Worm (Caenorhabditis elegans) whole organism, early embryonic: ENCODE measurements around the gene aak-2.

Source experiments
- B0310.2 ChIP-seq: sonication (generic microtip); optimal IDR thresholded peaks from 2 replicates; lab custom pipeline; 2016; ENCODE audit warnings: mild to moderate bottlenecking, missing genetic modification characterization, missing compliant biosample characterization
- F13C5.2 ChIP-seq: sonication (generic microtip); optimal IDR thresholded peaks from 2 replicates; lab custom pipeline; 2017; ENCODE audit warnings: mild to moderate bottlenecking, missing genetic modification characterization, inconsistent platforms, missing compliant biosample characterization
- aly-1 ChIP-seq: sonication (generic microtip); optimal IDR thresholded peaks from 2 replicates; lab custom pipeline; 2016; ENCODE audit warnings: missing genetic modification characterization, missing compliant biosample characterization
- ama-1 ChIP-seq: fragments of 150-350 bp; optimal IDR thresholded peaks from 2 replicates; lab custom pipeline; 2014
- ceh-13 ChIP-seq: fragments of 200-800 bp; sonication (Bioruptor generic); optimal IDR thresholded peaks from 2 replicates; lab custom pipeline; 2018; ENCODE audit warnings: mild to moderate bottlenecking, missing genetic modification characterization, missing compliant biosample characterization
- ceh-36 ChIP-seq: sonication (generic microtip); optimal IDR thresholded peaks from 2 replicates; lab custom pipeline; 2016; ENCODE audit warnings: missing genetic modification characterization, inconsistent platforms, missing compliant biosample characterization
- ets-7 ChIP-seq: sonication (generic microtip); optimal IDR thresholded peaks from 2 replicates; lab custom pipeline; 2016; ENCODE audit warnings: missing genotype, missing genetic modification characterization, missing compliant biosample characterization
- flt-1 ChIP-seq: fragments of 200-800 bp; sonication (Bioruptor generic); IDR thresholded peaks from 2 replicates; pipeline ENCODE4 v1.3.6; 2022; ENCODE audit warnings: missing genetic modification characterization, missing compliant biosample characterization
- hmbx-1 ChIP-seq: sonication (generic microtip); optimal IDR thresholded peaks from 2 replicates; lab custom pipeline; 2016; ENCODE audit warnings: mild to moderate bottlenecking, missing genetic modification characterization, missing compliant biosample characterization
- hmg-4 ChIP-seq: fragments of 200-800 bp; sonication (Bioruptor generic); optimal IDR thresholded peaks from 2 replicates; lab custom pipeline; 2018; ENCODE audit warnings: mild to moderate bottlenecking, missing genetic modification characterization, missing compliant biosample characterization
- hnd-1 ChIP-seq: sonication (generic microtip); optimal IDR thresholded peaks from 2 replicates; lab custom pipeline; 2016; ENCODE audit warnings: missing genetic modification characterization, missing compliant biosample characterization
- pes-1 ChIP-seq: fragments of 200-800 bp; sonication (Bioruptor generic); IDR thresholded peaks from 2 replicates; pipeline ENCODE4 v1.3.6; 2022; ENCODE audit warnings: missing genetic modification reagents, missing genetic modification characterization, missing compliant biosample characterization
- scrt-1 ChIP-seq: fragments of 200-800 bp; sonication (Bioruptor generic); IDR thresholded peaks from 2 replicates; pipeline ENCODE4 v1.3.6; 2022; ENCODE audit warnings: missing genetic modification characterization, missing compliant biosample characterization
- sea-1 ChIP-seq: fragments of 200-800 bp; sonication (Bioruptor generic); conservative IDR thresholded peaks from 2 replicates; pipeline ENCODE4 v1.3.6; 2022; ENCODE audit warnings: missing genetic modification characterization, missing compliant biosample characterization
- tbx-11 ChIP-seq: fragments of 200-800 bp; sonication (Bioruptor generic); IDR thresholded peaks from 2 replicates; pipeline ENCODE4 v1.3.6; 2022; ENCODE audit warnings: missing genetic modification characterization, missing compliant biosample characterization
- tbx-37 ChIP-seq: fragments of 200-800 bp; sonication (Bioruptor generic); conservative IDR thresholded peaks from 2 replicates; pipeline ENCODE4 v1.3.6; 2022; ENCODE audit warnings: missing genetic modification reagents, missing genetic modification characterization, missing compliant biosample characterization
- tra-4 ChIP-seq: sonication (generic microtip); optimal IDR thresholded peaks from 2 replicates; lab custom pipeline; 2017; ENCODE audit warnings: missing genetic modification characterization, missing compliant biosample characterization

The aak-2 gene

ce11 chrX:16798621-16799020, 2.7 kb downstream of the aak-2 start:
- TF ChIP-seq hmg-4 (GFP tag; lab: Kevin White, UChicago): no peak
- TF ChIP-seq tbx-37: no peak
- TF ChIP-seq scrt-1 (GFP tag; lab: Robert Waterston, UW): no peak
- no peak for TF ChIP-seq tbx-11 (GFP tag; lab: Robert Waterston, UW)
- TF ChIP-seq ets-7 (tag; lab: Kevin White, UChicago): no peak
- no peak for TF ChIP-seq tra-4 (tag; lab: Kevin White, UChicago)
- TF ChIP-seq pes-1 (GFP tag; lab: Robert Waterston, UW): no peak
- TF ChIP-seq ceh-13 (GFP tag; lab: Kevin White, UChicago): no peak
- no peak for TF ChIP-seq sea-1 (GFP tag; lab: Robert Waterston, UW)
- no peak for TF ChIP-seq ama-1
- TF ChIP-seq flt-1: no peak
- no peak for TF ChIP-seq F13C5.2 (tag; lab: Kevin White, UChicago)
- TF ChIP-seq hmbx-1: no peak

ce11 chrX:16799065-16799663, 3.3 kb downstream of the aak-2 start:
- no peak for TF ChIP-seq hnd-1 (tag; lab: Kevin White, UChicago)
- peak; percentile 42 for TF ChIP-seq F13C5.2 (tag; lab: Kevin White, UChicago)
- no peak for TF ChIP-seq tbx-11 (GFP tag; lab: Robert Waterston, UW)
- TF ChIP-seq hmg-4 (GFP tag; lab: Kevin White, UChicago): peak; percentile 37

ce11 chrX:16803545-16803944, 7.7 kb downstream of the aak-2 start:
- TF ChIP-seq scrt-1 (GFP tag; lab: Robert Waterston, UW) (no peak), ceh-36 (tag; lab: Kevin White, UChicago) (no peak), hnd-1 (tag; lab: Kevin White, UChicago) (no peak), aly-1 (no peak), pes-1 (GFP tag; lab: Robert Waterston, UW) (no peak), ceh-13 (GFP tag; lab: Kevin White, UChicago) (no peak), ets-7 (tag; lab: Kevin White, UChicago) (no peak), ama-1 (no peak), tbx-37 (no peak), tbx-11 (GFP tag; lab: Robert Waterston, UW) (no peak), F13C5.2 (tag; lab: Kevin White, UChicago) (no peak), sea-1 (GFP tag; lab: Robert Waterston, UW) (no peak), hmbx-1 (no peak), B0310.2 (tag; lab: Kevin White, UChicago) (no peak)

- no peak for TF ChIP-seq F13C5.2 (tag; lab: Kevin White, UChicago)
- TF ChIP-seq ama-1: no peak
- TF ChIP-seq hmg-4 (GFP tag; lab: Kevin White, UChicago): no peak
- TF ChIP-seq pes-1 (GFP tag; lab: Robert Waterston, UW): no peak
- TF ChIP-seq tbx-37: no peak
- TF ChIP-seq scrt-1 (GFP tag; lab: Robert Waterston, UW): no peak
- TF ChIP-seq B0310.2 (tag; lab: Kevin White, UChicago): no peak
- no peak for TF ChIP-seq hnd-1 (tag; lab: Kevin White, UChicago)
- TF ChIP-seq sea-1 (GFP tag; lab: Robert Waterston, UW): no peak
Observed at ce11 chrX:16807015-16807414, 11.1 kb downstream of the aak-2 start, which contains the start of gene mec-4. Gene mec-4 (minus strand): TSS chrX:16807115.

- no peak for TF ChIP-seq hnd-1 (tag; lab: Kevin White, UChicago)
- TF ChIP-seq scrt-1 (GFP tag; lab: Robert Waterston, UW): no peak
Observed at ce11 chrX:16808526-16808925, 12.6 kb downstream of the aak-2 start.

- TF ChIP-seq sea-1 (GFP tag; lab: Robert Waterston, UW): no peak
- TF ChIP-seq flt-1: no peak
- TF ChIP-seq ceh-13 (GFP tag; lab: Kevin White, UChicago): no peak
- TF ChIP-seq scrt-1 (GFP tag; lab: Robert Waterston, UW): no peak
- TF ChIP-seq hmg-4 (GFP tag; lab: Kevin White, UChicago): no peak
- no peak for TF ChIP-seq F13C5.2 (tag; lab: Kevin White, UChicago)
- TF ChIP-seq ceh-36 (tag; lab: Kevin White, UChicago): no peak
- no peak for TF ChIP-seq tbx-37
- TF ChIP-seq tbx-11 (GFP tag; lab: Robert Waterston, UW): no peak
- no peak for TF ChIP-seq aly-1
- no peak for TF ChIP-seq hnd-1 (tag; lab: Kevin White, UChicago)
- TF ChIP-seq tra-4 (tag; lab: Kevin White, UChicago): no peak
- no peak for TF ChIP-seq B0310.2 (tag; lab: Kevin White, UChicago)
- no peak for TF ChIP-seq ets-7 (tag; lab: Kevin White, UChicago)
- no peak for TF ChIP-seq pes-1 (GFP tag; lab: Robert Waterston, UW)
- no peak for TF ChIP-seq hmbx-1
- TF ChIP-seq ama-1: no peak
Observed at ce11 chrX:16809689-16810088, 13.8 kb downstream of the aak-2 start.

- TF ChIP-seq hmg-4 (GFP tag; lab: Kevin White, UChicago): no peak
- no peak for TF ChIP-seq sea-1 (GFP tag; lab: Robert Waterston, UW)
- no peak for TF ChIP-seq hmbx-1
- TF ChIP-seq B0310.2 (tag; lab: Kevin White, UChicago): no peak
- no peak for TF ChIP-seq F13C5.2 (tag; lab: Kevin White, UChicago)
- no peak for TF ChIP-seq tbx-11 (GFP tag; lab: Robert Waterston, UW)
- TF ChIP-seq ets-7 (tag; lab: Kevin White, UChicago): no peak
- TF ChIP-seq ceh-13 (GFP tag; lab: Kevin White, UChicago): no peak
- no peak for TF ChIP-seq scrt-1 (GFP tag; lab: Robert Waterston, UW)
- TF ChIP-seq tra-4 (tag; lab: Kevin White, UChicago): no peak
- TF ChIP-seq ama-1: no peak
- TF ChIP-seq aly-1: no peak
- TF ChIP-seq tbx-37: no peak
- no peak for TF ChIP-seq ceh-36 (tag; lab: Kevin White, UChicago)
- no peak for TF ChIP-seq pes-1 (GFP tag; lab: Robert Waterston, UW)
- no peak for TF ChIP-seq flt-1
- TF ChIP-seq hnd-1 (tag; lab: Kevin White, UChicago): no peak
Observed at ce11 chrX:16811974-16812373, 16.1 kb downstream of the aak-2 start.
